Worm (Caenorhabditis elegans) whole organism, young adult: ENCODE measurements around the gene C16C10.8.

Experiments
- athp-1 ChIP-seq: sonication (generic microtip); optimal IDR thresholded peaks from 2 replicates; lab custom pipeline; 2017; ENCODE audit warnings: mild to moderate bottlenecking, missing genetic modification characterization, missing compliant biosample characterization
- ceh-58 ChIP-seq: fragments of 200-800 bp; sonication (Bioruptor generic); IDR thresholded peaks from 2 replicates; pipeline ENCODE4 v1.3.6; 2022; ENCODE audit warnings: missing genetic modification characterization, missing compliant biosample characterization
- dpl-1 ChIP-seq: fragments of 150-350 bp; optimal IDR thresholded peaks from 2 replicates; lab custom pipeline; 2014; ENCODE audit warnings: missing biosample characterization, missing genetic modification reagents, missing genetic modification characterization
- madf-6 ChIP-seq: fragments of 200-800 bp; sonication (Bioruptor generic); IDR thresholded peaks from 2 replicates; pipeline ENCODE4 v1.3.6; 2022; ENCODE audit warnings: missing genetic modification reagents, missing genetic modification characterization, missing compliant biosample characterization
- sea-2 ChIP-seq: fragments of 200-800 bp; sonication (Bioruptor generic); IDR thresholded peaks from 2 replicates; pipeline ENCODE4 v1.3.6; 2022; ENCODE audit warnings: missing genetic modification characterization, missing compliant biosample characterization
- unc-130 ChIP-seq: sonication (generic microtip); optimal IDR thresholded peaks from 2 replicates; lab custom pipeline; 2016; ENCODE audit warnings: missing genetic modification reagents, missing genetic modification characterization, missing compliant biosample characterization

DNA sequence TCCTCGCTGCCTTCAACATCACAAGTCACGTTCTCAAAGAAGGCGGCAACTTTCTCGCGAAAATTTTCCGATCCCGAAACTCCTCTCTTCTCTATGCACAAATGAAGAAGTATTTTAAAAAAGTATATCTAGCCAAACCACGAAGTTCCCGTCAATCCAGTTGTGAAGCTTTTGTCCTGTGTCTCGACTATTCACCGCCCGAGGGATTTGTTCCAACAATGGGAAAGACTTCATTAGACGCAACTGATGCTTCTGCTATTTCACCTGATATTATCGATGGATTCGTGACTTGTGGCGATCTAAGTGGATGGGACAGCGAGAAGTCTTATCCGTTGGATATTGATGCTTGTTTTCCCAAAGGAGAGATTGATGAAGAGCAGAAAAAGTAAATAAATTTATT, 41.0 kb upstream of the C16C10.8 start:
- TF ChIP-seq athp-1 (tag; lab: Kevin White, UChicago) (no peak), unc-130 (GFP tag; lab: Kevin White, UChicago) (no peak), ceh-58 (no peak), madf-6 (GFP tag; lab: Robert Waterston, UW) (no peak), sea-2 (GFP tag; lab: Robert Waterston, UW) (no peak), dpl-1 (GFP tag; lab: Kevin White, UChicago) (no peak)
